Comparison of ENCODE assay signal across 4 fruit fly cellular contexts in the genomic region with DNA sequence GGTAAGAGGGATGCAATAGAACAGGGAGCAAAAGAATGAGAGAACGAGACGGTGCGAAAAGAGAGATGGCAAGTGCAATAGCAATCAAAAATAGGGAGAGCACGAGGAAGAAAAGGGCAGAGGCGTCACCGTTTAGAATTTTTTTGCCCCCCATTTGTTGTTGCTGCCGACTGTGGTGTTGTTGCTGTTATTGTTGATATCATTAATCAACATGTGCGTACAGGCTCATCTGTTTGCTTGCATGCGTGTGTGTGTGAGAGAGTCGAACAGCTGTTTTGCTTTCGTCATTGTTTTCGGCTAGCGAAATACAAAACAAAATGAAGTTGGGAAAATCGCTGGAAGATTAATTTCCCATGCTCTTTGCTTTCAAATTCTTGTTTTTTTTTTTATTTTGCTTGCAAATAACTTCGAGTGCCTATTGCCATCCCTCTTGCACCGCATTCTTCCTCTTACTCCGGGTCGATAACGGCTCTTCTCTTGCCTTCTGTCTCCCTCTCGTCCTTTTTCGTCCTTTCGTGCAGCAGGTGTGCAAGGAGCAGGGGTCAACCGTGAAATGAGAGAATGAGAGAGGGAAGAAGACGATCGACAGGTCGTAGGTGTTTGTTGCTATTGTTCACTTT.
TF ChIP-seq lines count a peak whose summit lies in the region.

No protein-coding gene starts in this region.

- TF ChIP-seq CTCF in whole organism, embryonic (GFP tag; optimal IDR thresholded peaks at IDR 0.05; lab: Kevin White, UChicago), result no peak

TF ChIP-seq in whole organism, adult, 20 proteins besides CTCF, POLR2A, EP300 and RAD21:
- TF ChIP-seq Mnt (GFP tag; optimal IDR thresholded peaks at IDR 0.05; lab: Kevin White, UChicago), result peak; percentile 69
- no peak for TF ChIP-seq CG5204 (GFP tag; optimal IDR thresholded peaks at IDR 0.05; lab: Kevin White, UChicago)
- TF ChIP-seq CG7101 (tag; optimal IDR thresholded peaks at IDR 0.05; lab: Kevin White, UChicago), result no peak
- TF ChIP-seq ovo (GFP tag; optimal IDR thresholded peaks at IDR 0.05; lab: Kevin White, UChicago), result no peak
- no peak for TF ChIP-seq CG11617 (GFP tag; optimal IDR thresholded peaks at IDR 0.05; lab: Kevin White, UChicago)
- TF ChIP-seq CG7045 (GFP tag; optimal IDR thresholded peaks at IDR 0.05; lab: Kevin White, UChicago), result no peak

TF ChIP-seq in whole organism, embryonic, 481 proteins besides CTCF, POLR2A, EP300 and RAD21 (continues in another document):
- TF ChIP-seq CG15514 (GFP tag; optimal IDR thresholded peaks at IDR 0.05; lab: Kevin White, UChicago), result peak; percentile 53
- peak in 1 of 2 experiments; percentile 75 for TF ChIP-seq crp (GFP tag; optimal IDR thresholded peaks at IDR 0.05; lab: Kevin White, UChicago)
- TF ChIP-seq Oaz (GFP tag; IDR thresholded peaks at IDR 0.05; lab: Robert Waterston, UW), result no peak
- peak; percentile 5 for TF ChIP-seq CG8924 (tag; optimal IDR thresholded peaks at IDR 0.05; lab: Kevin White, UChicago)
- peak; percentile 40 for TF ChIP-seq CG17385 (GFP tag; optimal IDR thresholded peaks at IDR 0.05; lab: Kevin White, UChicago)
- no peak for TF ChIP-seq hkb (optimal IDR thresholded peaks at IDR 0.05; lab: Kevin White, UChicago)
- 0 out of 2 replicates have a peak, but pooled peaks have one; percentile 8 for TF ChIP-seq hkb (GFP tag; IDR thresholded peaks at IDR 0.05; lab: Robert Waterston, UW)
- peak; percentile 94 for TF ChIP-seq CG15479 (GFP tag; optimal IDR thresholded peaks at IDR 0.05; lab: Kevin White, UChicago)
- peak; percentile 73 for TF ChIP-seq kah (GFP tag; optimal IDR thresholded peaks at IDR 0.05; lab: Kevin White, UChicago)
- TF ChIP-seq CG9797 (GFP tag; optimal IDR thresholded peaks at IDR 0.05; lab: Kevin White, UChicago), result no peak
- peak; percentile 41 for TF ChIP-seq sqz (GFP tag; optimal IDR thresholded peaks at IDR 0.05; lab: Kevin White, UChicago)
- peak; percentile 7 for TF ChIP-seq zen (tag; optimal IDR thresholded peaks at IDR 0.05; lab: Kevin White, UChicago)
- TF ChIP-seq run (tag; optimal IDR thresholded peaks at IDR 0.05; lab: Kevin White, UChicago), result no peak
- peak in 1 of 2 experiments; percentile 17 for TF ChIP-seq Trl (optimal IDR thresholded peaks at IDR 0.05; lab: Kevin White, UChicago)
- no peak for TF ChIP-seq Trl (GFP tag; optimal IDR thresholded peaks at IDR 0.05; lab: Kevin White, UChicago)
- TF ChIP-seq CG10543 (GFP tag; optimal IDR thresholded peaks at IDR 0.05; lab: Kevin White, UChicago), result peak; percentile 10
- peak; percentile 18 for TF ChIP-seq psq (GFP tag; optimal IDR thresholded peaks at IDR 0.05; lab: Kevin White, UChicago)
- no peak for TF ChIP-seq Sox100B (GFP tag; optimal IDR thresholded peaks at IDR 0.05; lab: Kevin White, UChicago)
- TF ChIP-seq CG4360 (GFP tag; IDR thresholded peaks at IDR 0.05; lab: Robert Waterston, UW), result peak; percentile 91
- TF ChIP-seq CG10321 (GFP tag; IDR thresholded peaks at IDR 0.05; lab: Robert Waterston, UW), result peak; percentile 74
- TF ChIP-seq tll (GFP tag; optimal IDR thresholded peaks at IDR 0.05; lab: Kevin White, UChicago), result peak in 1 of 2 experiments; percentile 32
- TF ChIP-seq gcm (GFP tag; optimal IDR thresholded peaks at IDR 0.05; lab: Kevin White, UChicago), result peak; percentile 8
- TF ChIP-seq CG6765 (GFP tag; optimal IDR thresholded peaks at IDR 0.05; lab: Kevin White, UChicago), result no peak
- peak; percentile 43 for TF ChIP-seq sens (GFP tag; lab: Kevin White, UChicago)
- TF ChIP-seq ap (GFP tag; IDR thresholded peaks at IDR 0.05; lab: Robert Waterston, UW), result no peak
- TF ChIP-seq CG31365 (tag; optimal IDR thresholded peaks at IDR 0.05; lab: Kevin White, UChicago), result no peak

TF ChIP-seq in whole organism, prepupa, 60 proteins besides CTCF, POLR2A, EP300 and RAD21:
- TF ChIP-seq topi (GFP tag; optimal IDR thresholded peaks at IDR 0.05; lab: Kevin White, UChicago) (no peak), Lpt (GFP tag; optimal IDR thresholded peaks at IDR 0.05; lab: Kevin White, UChicago) (no peak), fkh (GFP tag; optimal IDR thresholded peaks at IDR 0.05; lab: Kevin White, UChicago) (peak; percentile 41), fd59A (GFP tag; optimal IDR thresholded peaks at IDR 0.05; lab: Kevin White, UChicago) (no peak), CG8319 (GFP tag; optimal IDR thresholded peaks at IDR 0.05; lab: Kevin White, UChicago) (no peak), CG7368 (GFP tag; optimal IDR thresholded peaks at IDR 0.05; lab: Kevin White, UChicago) (no peak), CG8632 (GFP tag; optimal IDR thresholded peaks at IDR 0.05; lab: Kevin White, UChicago) (no peak), pdm3 (GFP tag; optimal IDR thresholded peaks at IDR 0.05; lab: Kevin White, UChicago) (no peak), CG6276 (GFP tag; optimal IDR thresholded peaks at IDR 0.05; lab: Kevin White, UChicago) (no peak), Eip78C (GFP tag; lab: Kevin White, UChicago) (peak; percentile 42), CG34406 (GFP tag; optimal IDR thresholded peaks at IDR 0.05; lab: Kevin White, UChicago) (no peak), acj6 (GFP tag; optimal IDR thresholded peaks at IDR 0.05; lab: Kevin White, UChicago) (no peak), CG16779 (tag; optimal IDR thresholded peaks at IDR 0.05; lab: Kevin White, UChicago) (no peak), CG11762 (GFP tag; optimal IDR thresholded peaks at IDR 0.05; lab: Kevin White, UChicago; ENCODE audit: insufficient read depth) (no peak), CG15336 (GFP tag; IDR thresholded peaks at IDR 0.05; lab: Robert Waterston, UW) (no peak), CG6163 (GFP tag; IDR thresholded peaks at IDR 0.05; lab: Robert Waterston, UW) (0 out of 3 replicates have a peak, but pooled peaks have one; percentile 7), CG32006 (GFP tag; optimal IDR thresholded peaks at IDR 0.05; lab: Kevin White, UChicago) (no peak), esn (GFP tag; optimal IDR thresholded peaks at IDR 0.05; lab: Kevin White, UChicago) (no peak)

TF ChIP-seq in whole organism, wandering third instar larva, 38 proteins besides CTCF, POLR2A, EP300 and RAD21:
- TF ChIP-seq psq (GFP tag; optimal IDR thresholded peaks at IDR 0.05; lab: Kevin White, UChicago) (peak; percentile 55), Mio (GFP tag; optimal IDR thresholded peaks at IDR 0.05; lab: Kevin White, UChicago) (no peak)
